Fruit fly (Drosophila melanogaster) whole organism, pupa: ENCODE measurements around the gene REG.

Experiments used
- CG10348 ChIP-seq: fragments of 200-800 bp; sonication (Bioruptor generic); IDR thresholded peaks from 2 replicates; pipeline ENCODE4 v1.3.6; 2022; ENCODE audit warnings: missing biosample characterization, missing genetic modification characterization
- CG12605 ChIP-seq: fragments of 200-800 bp; sonication (Bioruptor generic); IDR thresholded peaks from 2 replicates; pipeline ENCODE4 v1.3.6; 2022; ENCODE audit warnings: missing biosample characterization, missing genetic modification characterization
- CG13204 ChIP-seq: fragments of 200-800 bp; sonication (Bioruptor generic); optimal IDR thresholded peaks from 2 replicates; lab custom pipeline; 2018; ENCODE audit warnings: missing biosample characterization, mild to moderate bottlenecking, missing genetic modification characterization, moderate library complexity
- CG14655 ChIP-seq: fragments of 200-800 bp; sonication (Bioruptor generic); optimal IDR thresholded peaks from 3 replicates; lab custom pipeline; 2017; ENCODE audit warnings: mild to moderate bottlenecking, missing biosample characterization, missing genetic modification reagents, missing genetic modification characterization
- CG15710 ChIP-seq: fragments of 200-800 bp; sonication (Bioruptor generic); optimal IDR thresholded peaks from 2 replicates; lab custom pipeline; 2018; ENCODE audit warnings: missing biosample characterization, mild to moderate bottlenecking, missing genetic modification characterization, moderate library complexity
- CG17806 ChIP-seq: fragments of 200-800 bp; sonication (Bioruptor generic); optimal IDR thresholded peaks from 2 replicates; lab custom pipeline; 2018; ENCODE audit warnings: missing biosample characterization, mild to moderate bottlenecking, missing genetic modification characterization, moderate library complexity
- CG32121 ChIP-seq: fragments of 200-800 bp; sonication (Bioruptor generic); IDR thresholded peaks from 2 replicates; pipeline ENCODE4 v1.3.6; 2022; ENCODE audit warnings: missing biosample characterization, missing genetic modification characterization
- CG34367 ChIP-seq: fragments of 200-800 bp; sonication (Bioruptor generic); optimal IDR thresholded peaks from 2 replicates; lab custom pipeline; 2018; ENCODE audit warnings: missing biosample characterization, mild to moderate bottlenecking, missing genetic modification characterization
- CG4496 ChIP-seq: fragments of 200-800 bp; sonication (Bioruptor generic); IDR thresholded peaks from 3 replicates; pipeline ENCODE4 v1.3.6; 2022; ENCODE audit warnings: missing biosample characterization, missing genetic modification characterization
- CG8159 ChIP-seq: fragments of 200-800 bp; sonication (Bioruptor generic); optimal IDR thresholded peaks from 3 replicates; lab custom pipeline; 2018; ENCODE audit warnings: missing biosample characterization, mild to moderate bottlenecking, missing genetic modification characterization, moderate library complexity
- CG8301 ChIP-seq: fragments of 200-800 bp; sonication (Bioruptor generic); optimal IDR thresholded peaks from 2 replicates; lab custom pipeline; 2018; ENCODE audit warnings: missing biosample characterization, mild to moderate bottlenecking, missing genetic modification characterization
- CG9948 ChIP-seq: fragments of 200-800 bp; sonication (Bioruptor generic); optimal IDR thresholded peaks from 2 replicates; lab custom pipeline; 2018; ENCODE audit warnings: missing biosample characterization, mild to moderate bottlenecking, missing genetic modification characterization, moderate library complexity
- D1 ChIP-seq: fragments of 200-800 bp; sonication (Bioruptor generic); optimal IDR thresholded peaks from 2 replicates; lab custom pipeline; 2018; ENCODE audit warnings: missing biosample characterization, mild to moderate bottlenecking, missing genetic modification characterization, moderate library complexity
- EcR ChIP-seq: fragments of 200-800 bp; sonication (Bioruptor generic); optimal IDR thresholded peaks from 3 replicates; lab custom pipeline; 2019; ENCODE audit warnings: missing biosample characterization, missing genetic modification characterization, mild to moderate bottlenecking, moderate library complexity, missing genetic modification reagents
- Ets98B ChIP-seq: fragments of 200-800 bp; sonication (Bioruptor generic); IDR thresholded peaks from 2 replicates; pipeline ENCODE4 v1.3.6; 2022; ENCODE audit warnings: missing biosample characterization, missing genetic modification characterization
- Pif1A ChIP-seq: fragments of 200-800 bp; sonication (Bioruptor generic); optimal IDR thresholded peaks from 3 replicates; lab custom pipeline; 2016; ENCODE audit warnings: missing biosample characterization, missing genetic modification characterization
- Pif1B ChIP-seq: fragments of 200-800 bp; sonication (Bioruptor generic); optimal IDR thresholded peaks from 3 replicates; lab custom pipeline; 2016; ENCODE audit warnings: missing biosample characterization, missing genetic modification characterization
- Snoo ChIP-seq: fragments of 200-800 bp; sonication (Bioruptor generic); optimal IDR thresholded peaks from 3 replicates; lab custom pipeline; 2017; ENCODE audit warnings: missing biosample characterization, mild to moderate bottlenecking, missing genetic modification characterization, inconsistent platforms
- fd96Ca ChIP-seq: fragments of 200-800 bp; sonication (Bioruptor generic); IDR thresholded peaks from 3 replicates; pipeline ENCODE4 v1.3.6; 2022; ENCODE audit warnings: missing biosample characterization, missing genetic modification characterization
- gl ChIP-seq: fragments of 200-800 bp; sonication (Bioruptor generic); optimal IDR thresholded peaks from 2 replicates; lab custom pipeline; 2018; ENCODE audit warnings: missing biosample characterization, mild to moderate bottlenecking, missing genetic modification characterization
- rn ChIP-seq: fragments of 200-800 bp; sonication (Bioruptor generic); IDR thresholded peaks from 2 replicates; pipeline ENCODE4 v1.3.6; 2022; ENCODE audit warnings: missing biosample characterization, missing genetic modification characterization

Gene REG

dm6 chrX:13253062-13253724 lies 41.1 kb downstream of the REG start:
- TF ChIP-seq Pif1A (GFP tag; lab: Kevin White, UChicago) (peak; percentile 30), fd96Ca (GFP tag; lab: Robert Waterston, UW) (peak; percentile 48; the same call in 1 of the 3 replicates), CG13204 (GFP tag; lab: Kevin White, UChicago) (no peak), CG8301 (peak; percentile 23), CG4496 (peak; percentile 22; the same call in 1 of the 3 replicates), Snoo (no peak), CG10348 (GFP tag; lab: Robert Waterston, UW) (no peak), CG9948 (no peak), CG14655 (peak; percentile 50), CG32121 (GFP tag; lab: Robert Waterston, UW) (0 out of 2 replicates have a peak, but pooled peaks have one; percentile 20), CG15710 (tag; lab: Kevin White, UChicago) (no peak), Ets98B (peak; percentile 52; the same call in 1 of the 2 replicates)

dm6 chrX:13254442-13254841 lies 42.3 kb downstream of the REG start:
- peak; percentile 8 for TF ChIP-seq Pif1B
- peak; percentile 24 for TF ChIP-seq CG15710 (tag; lab: Kevin White, UChicago)
- TF ChIP-seq D1: no peak
- TF ChIP-seq CG8159 (tag; lab: Kevin White, UChicago): peak; percentile 21
- TF ChIP-seq CG12605 (GFP tag; lab: Robert Waterston, UW): no peak
- TF ChIP-seq Snoo: peak; percentile 24
- TF ChIP-seq CG4496: 0 out of 3 replicates have a peak, but pooled peaks have one; percentile 19
- TF ChIP-seq Pif1A (GFP tag; lab: Kevin White, UChicago): peak; percentile 32
- no peak for TF ChIP-seq CG34367 (tag; lab: Kevin White, UChicago)
- peak; percentile 52 for TF ChIP-seq gl (tag; lab: Kevin White, UChicago)
- TF ChIP-seq rn (GFP tag; lab: Robert Waterston, UW): no peak
- TF ChIP-seq CG32121 (GFP tag; lab: Robert Waterston, UW): peak; percentile 31; the same call in 1 of the 2 replicates
- TF ChIP-seq, all 21 proteins: peak for 8

dm6 chrX:13256967-13257366 lies 44.8 kb downstream of the REG start:
- TF ChIP-seq CG4496 (peak; percentile 59; the same call in 1 of the 3 replicates), CG12605 (GFP tag; lab: Robert Waterston, UW) (peak; percentile 53), D1 (no peak), CG8301 (no peak), fd96Ca (GFP tag; lab: Robert Waterston, UW) (no peak), CG9948 (no peak), CG34367 (tag; lab: Kevin White, UChicago) (no peak), Pif1A (GFP tag; lab: Kevin White, UChicago) (no peak), CG13204 (GFP tag; lab: Kevin White, UChicago) (no peak), CG10348 (GFP tag; lab: Robert Waterston, UW) (no peak), rn (GFP tag; lab: Robert Waterston, UW) (no peak), CG32121 (GFP tag; lab: Robert Waterston, UW) (0 out of 2 replicates have a peak, but pooled peaks have one; percentile 10), CG17806 (tag; lab: Kevin White, UChicago) (no peak), EcR (GFP tag; lab: Kevin White, UChicago) (no peak), CG14655 (no peak), Snoo (no peak), CG8159 (tag; lab: Kevin White, UChicago) (no peak), CG15710 (tag; lab: Kevin White, UChicago) (no peak), Ets98B (0 out of 2 replicates have a peak, but pooled peaks have one; percentile 25), gl (tag; lab: Kevin White, UChicago) (no peak), Pif1B (no peak)

- no peak for TF ChIP-seq Pif1A (GFP tag; lab: Kevin White, UChicago)
- TF ChIP-seq D1: no peak
- no peak for TF ChIP-seq CG12605 (GFP tag; lab: Robert Waterston, UW)
- no peak; the same call in 1 of the 2 replicates for TF ChIP-seq CG32121 (GFP tag; lab: Robert Waterston, UW)
- TF ChIP-seq gl (tag; lab: Kevin White, UChicago): no peak
- no peak for TF ChIP-seq rn (GFP tag; lab: Robert Waterston, UW)
- TF ChIP-seq CG8301: no peak
- TF ChIP-seq Snoo: no peak
- no peak for TF ChIP-seq CG13204 (GFP tag; lab: Kevin White, UChicago)
- TF ChIP-seq CG8159 (tag; lab: Kevin White, UChicago): no peak
- TF ChIP-seq CG14655: no peak
- no peak for TF ChIP-seq CG17806 (tag; lab: Kevin White, UChicago)
- TF ChIP-seq CG15710 (tag; lab: Kevin White, UChicago): no peak
- no peak for TF ChIP-seq CG10348 (GFP tag; lab: Robert Waterston, UW)
- no peak for TF ChIP-seq CG9948
- TF ChIP-seq Pif1B: no peak
- no peak for TF ChIP-seq fd96Ca (GFP tag; lab: Robert Waterston, UW)
- no peak for TF ChIP-seq EcR (GFP tag; lab: Kevin White, UChicago)
Observed at dm6 chrX:13258048-13258756, 46.1 kb downstream of the REG start, which contains the start of the genes mew and CG15742. TSS of gene mew (minus strand) at chrX:13258490. TSS of gene CG15742 (minus strand) at chrX:13258495.

- TF ChIP-seq CG15710 (tag; lab: Kevin White, UChicago): peak; percentile 57
- peak; percentile 43 for TF ChIP-seq Ets98B
- peak; percentile 38 for TF ChIP-seq Snoo
- peak; percentile 23 for TF ChIP-seq CG34367 (tag; lab: Kevin White, UChicago)
- peak; percentile 30; the same call in 1 of the 2 replicates for TF ChIP-seq rn (GFP tag; lab: Robert Waterston, UW)
- no peak for TF ChIP-seq gl (tag; lab: Kevin White, UChicago)
- TF ChIP-seq Pif1B: peak; percentile 46
- peak; percentile 50 for TF ChIP-seq CG17806 (tag; lab: Kevin White, UChicago)
- no peak for TF ChIP-seq fd96Ca (GFP tag; lab: Robert Waterston, UW)
- TF ChIP-seq CG12605 (GFP tag; lab: Robert Waterston, UW): 0 out of 2 replicates have a peak, but pooled peaks have one; percentile 55
- no peak for TF ChIP-seq CG13204 (GFP tag; lab: Kevin White, UChicago)
- peak; percentile 62; the same call in 2 of the 3 replicates for TF ChIP-seq CG4496
- TF ChIP-seq CG8301: no peak
- 0 out of 2 replicates have a peak, but pooled peaks have one; percentile 27 for TF ChIP-seq CG32121 (GFP tag; lab: Robert Waterston, UW)
- no peak for TF ChIP-seq CG8159 (tag; lab: Kevin White, UChicago)
- peak; percentile 42 for TF ChIP-seq D1
- no peak for TF ChIP-seq CG14655
- peak; percentile 44 for TF ChIP-seq CG9948
- TF ChIP-seq Pif1A (GFP tag; lab: Kevin White, UChicago): no peak
- TF ChIP-seq, all 21 proteins: peak for 12
Observed at dm6 chrX:13258757-13259067, 46.6 kb downstream of the REG start, which contains the start of gene comt. TSS of gene comt (plus strand) at chrX:13259021.
